Worm (Caenorhabditis elegans): ENCODE data around the gene T05G5.1.

The T05G5.1 gene

DNA sequence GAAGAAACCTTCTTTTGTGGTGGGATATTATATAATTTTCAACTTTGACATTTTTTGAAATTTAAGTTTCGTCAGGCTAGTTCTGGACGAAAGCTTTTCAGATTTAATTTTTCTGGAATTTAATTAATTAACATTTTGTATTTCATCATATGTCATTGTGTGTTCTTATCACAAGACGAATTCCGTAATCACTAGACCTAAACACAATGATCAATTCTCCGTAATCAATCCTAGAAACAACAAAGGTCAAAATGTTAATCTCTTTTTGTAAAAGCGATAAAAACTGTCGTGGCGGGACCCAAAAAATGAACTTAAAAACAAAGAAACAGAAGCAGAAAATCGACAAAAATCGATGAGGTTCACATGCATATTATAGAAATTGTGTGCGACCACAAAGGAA is 28.4 kb downstream of the T05G5.1 start:
- no peak for TF ChIP-seq bed-2 (GFP tag; IDR thresholded peaks at IDR 0.05)
- TF ChIP-seq cebp-2 (GFP tag; IDR thresholded peaks at IDR 0.05): no peak
- no peak for TF ChIP-seq C06A6.2 (GFP tag; conservative IDR thresholded peaks at IDR 0.05)
- no peak for TF ChIP-seq ccch-3 (GFP tag; optimal IDR thresholded peaks at IDR 0.05)
- no peak for TF ChIP-seq ztf-3 (GFP tag; optimal IDR thresholded peaks at IDR 0.05)
- TF ChIP-seq B0035.1 (tag; optimal IDR thresholded peaks at IDR 0.05): no peak
- TF ChIP-seq egrh-3 (GFP tag; IDR thresholded peaks at IDR 0.05): no peak
- no peak for TF ChIP-seq lin-40 (tag; optimal IDR thresholded peaks at IDR 0.05)
- TF ChIP-seq him-1 (tag; optimal IDR thresholded peaks at IDR 0.05): no peak
- TF ChIP-seq F23B12.7 (tag; optimal IDR thresholded peaks at IDR 0.05; ENCODE audit: insufficient read depth): no peak
- no peak for TF ChIP-seq hlh-12 (tag; optimal IDR thresholded peaks at IDR 0.05)
- no peak for TF ChIP-seq ztf-6 (GFP tag; IDR thresholded peaks at IDR 0.05)
- TF ChIP-seq rec-8 (tag; optimal IDR thresholded peaks at IDR 0.05): no peak
- TF ChIP-seq ets-4 (GFP tag; optimal IDR thresholded peaks at IDR 0.05): no peak
- TF ChIP-seq xnd-1 (tag; optimal IDR thresholded peaks at IDR 0.05): no peak
- no peak for TF ChIP-seq F37B4.10 (GFP tag; IDR thresholded peaks at IDR 0.05)
- no peak for TF ChIP-seq nhr-27 (tag; optimal IDR thresholded peaks at IDR 0.05)
- no peak for TF ChIP-seq hlh-26 (GFP tag; conservative IDR thresholded peaks at IDR 0.05)
- no peak for TF ChIP-seq lsl-1 (GFP tag; optimal IDR thresholded peaks at IDR 0.05)
- TF ChIP-seq atf-7 (tag; optimal IDR thresholded peaks at IDR 0.05): no peak

DNA sequence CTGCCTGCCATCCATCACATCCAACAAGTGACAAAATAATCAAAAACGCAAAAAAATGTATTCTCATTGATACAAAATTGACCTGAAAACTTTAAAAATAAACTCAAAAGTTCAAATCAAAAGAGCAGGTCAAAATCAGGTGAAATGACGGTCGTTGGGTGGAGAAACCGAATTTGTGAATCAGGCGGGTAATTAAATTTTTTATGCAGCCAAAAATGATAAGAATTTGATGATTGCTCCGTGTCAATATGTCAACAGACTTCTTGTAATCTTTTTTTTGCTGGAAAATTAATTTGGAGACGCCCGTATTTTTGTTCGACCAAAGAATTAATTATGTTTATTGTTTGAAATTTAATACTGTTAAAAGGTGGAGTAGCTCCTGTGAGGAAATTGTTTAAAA is 29.3 kb downstream of the T05G5.1 start, which contains the start of gene ncx-6:
Gene ncx-6 (minus strand): TSS at position 88 of the 400 bp plus-strand sequence.
- no peak for TF ChIP-seq snpc-4 (GFP tag; optimal IDR thresholded peaks at IDR 0.05)
- TF ChIP-seq snpc-4 (tag; optimal IDR thresholded peaks at IDR 0.05): peak in 1 of 4 experiments; percentile 16
- peak; percentile 53 for TF ChIP-seq nhr-80 (tag; optimal IDR thresholded peaks at IDR 0.05)
- TF ChIP-seq die-1 (tag; optimal IDR thresholded peaks at IDR 0.05): no peak
- no peak for TF ChIP-seq F23B12.7 (tag; optimal IDR thresholded peaks at IDR 0.05; ENCODE audit: insufficient read depth)

DNA sequence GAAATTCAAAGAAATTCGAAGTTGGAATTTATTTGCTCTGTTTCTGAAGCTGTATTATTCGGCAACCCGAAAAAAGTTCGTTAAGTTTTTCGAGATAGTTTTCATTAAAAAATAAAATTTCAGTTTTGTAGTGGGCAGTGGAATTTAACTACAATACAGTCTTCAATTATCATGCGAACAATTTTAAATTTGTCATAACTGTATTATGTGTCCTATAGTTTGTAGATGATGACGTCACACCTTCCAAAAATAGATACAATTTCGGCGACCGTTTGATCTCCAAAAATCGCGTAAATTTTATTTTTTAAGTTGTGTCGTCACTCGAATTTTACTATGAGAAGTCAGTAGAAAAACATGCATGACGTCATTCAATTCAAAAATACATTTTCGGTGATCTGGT is 30.0 kb downstream of the T05G5.1 start:
- TF ChIP-seq K12H6.12 (tag; optimal IDR thresholded peaks at IDR 0.05) (no peak), F49E8.2 (tag; optimal IDR thresholded peaks at IDR 0.05; ENCODE audit: insufficient read depth) (no peak), snpc-1.3 (tag; optimal IDR thresholded peaks at IDR 0.05; ENCODE audit: insufficient read depth) (no peak), F22D6.2 (tag; optimal IDR thresholded peaks at IDR 0.05) (no peak), nhr-80 (tag; optimal IDR thresholded peaks at IDR 0.05) (no peak), nfyb-1 (GFP tag; IDR thresholded peaks at IDR 0.05) (no peak), F37B4.10 (GFP tag; IDR thresholded peaks at IDR 0.05) (no peak), lin-35 (GFP tag; optimal IDR thresholded peaks at IDR 0.05) (no peak), Y56A3A.18 (GFP tag; IDR thresholded peaks at IDR 0.05) (no peak), lsl-1 (GFP tag; optimal IDR thresholded peaks at IDR 0.05) (no peak), chd-7 (tag; optimal IDR thresholded peaks at IDR 0.05) (no peak), dox-1 (GFP tag; IDR thresholded peaks at IDR 0.05) (no peak), ccch-3 (GFP tag; optimal IDR thresholded peaks at IDR 0.05) (no peak), hsf-1 (GFP tag; IDR thresholded peaks at IDR 0.05) (no peak), F39B2.1 (GFP tag; IDR thresholded peaks at IDR 0.05) (no peak), gei-17 (GFP tag; optimal IDR thresholded peaks at IDR 0.05) (no peak), F55B11.4 (tag; optimal IDR thresholded peaks at IDR 0.05; ENCODE audit: borderline replicate concordance, insufficient read depth) (no peak), hmg-20 (GFP tag; IDR thresholded peaks at IDR 0.05) (no peak), F57C9.4 (tag; optimal IDR thresholded peaks at IDR 0.05) (no peak)

Data from whole organism, young adult.